Fruit fly (Drosophila melanogaster) whole organism, adult: Measurements from ENCODE around the gene CG4291.
A peak's percentile ranks its signal among the peaks of the same experiment; 100 is the strongest.

Experiments
- CG11617 ChIP-seq: fragments of 200-800 bp; sonication (Bioruptor generic); optimal IDR thresholded peaks from 2 replicates; lab custom pipeline; 2017; ENCODE audit warnings: mild to moderate bottlenecking, missing biosample characterization, missing genetic modification reagents, missing genetic modification characterization
- CG12768 ChIP-seq: fragments of 200-800 bp; sonication (Bioruptor generic); optimal IDR thresholded peaks from 2 replicates; lab custom pipeline; 2017; ENCODE audit warnings: missing biosample characterization, missing genetic modification characterization, mild to moderate bottlenecking, moderate library complexity, missing genetic modification reagents
- CG14711 ChIP-seq: fragments of 200-800 bp; sonication (Bioruptor generic); optimal IDR thresholded peaks from 2 replicates; lab custom pipeline; 2018; ENCODE audit warnings: missing biosample characterization, mild to moderate bottlenecking, missing genetic modification characterization, moderate library complexity
- CG1620 ChIP-seq: fragments of 200-800 bp; sonication (Bioruptor generic); optimal IDR thresholded peaks from 2 replicates; lab custom pipeline; 2016; ENCODE audit warnings: missing biosample characterization, missing genetic modification characterization
- CG33017 ChIP-seq: fragments of 200-800 bp; sonication (Bioruptor generic); optimal IDR thresholded peaks from 2 replicates; lab custom pipeline; 2018; ENCODE audit warnings: missing biosample characterization, mild to moderate bottlenecking, missing genetic modification characterization, moderate library complexity
- CG5204 ChIP-seq: fragments of 200-800 bp; sonication (Bioruptor generic); optimal IDR thresholded peaks from 2 replicates; lab custom pipeline; 2016; ENCODE audit warnings: missing biosample characterization, missing genetic modification characterization
- CG7045 ChIP-seq: fragments of 200-800 bp; sonication (Bioruptor generic); optimal IDR thresholded peaks from 2 replicates; lab custom pipeline; 2017; ENCODE audit warnings: missing biosample characterization, mild to moderate bottlenecking, missing genetic modification characterization
- CG7101 ChIP-seq: fragments of 200-800 bp; sonication (Bioruptor generic); optimal IDR thresholded peaks from 2 replicates; lab custom pipeline; 2018; ENCODE audit warnings: missing biosample characterization, mild to moderate bottlenecking, missing genetic modification characterization, moderate library complexity
- Clk ChIP-seq: fragments of 200-800 bp; sonication (Bioruptor generic); optimal IDR thresholded peaks from 2 replicates; lab custom pipeline; 2017; ENCODE audit warnings: missing biosample characterization, missing genetic modification characterization
- Crg-1 ChIP-seq: fragments of 200-800 bp; sonication (Bioruptor generic); optimal IDR thresholded peaks from 2 replicates; lab custom pipeline; 2016; ENCODE audit warnings: missing biosample characterization, missing genetic modification characterization
- Hr96 ChIP-seq: fragments of 200-800 bp; sonication (Bioruptor generic); optimal IDR thresholded peaks from 2 replicates; lab custom pipeline; 2016; ENCODE audit warnings: missing biosample characterization, missing genetic modification characterization
- Mnt ChIP-seq: fragments of 200-800 bp; sonication (Bioruptor generic); optimal IDR thresholded peaks from 2 replicates; lab custom pipeline; 2016; ENCODE audit warnings: missing biosample characterization, mild to moderate bottlenecking, missing genetic modification characterization
- bab1 ChIP-seq: fragments of 200-800 bp; sonication (Bioruptor generic); optimal IDR thresholded peaks from 3 replicates; lab custom pipeline; 2019; ENCODE audit warnings: missing biosample characterization, mild to moderate bottlenecking, missing genetic modification characterization, moderate library complexity
- cic ChIP-seq: fragments of 200-800 bp; sonication (Bioruptor generic); optimal IDR thresholded peaks from 2 replicates; lab custom pipeline; 2017; ENCODE audit warnings: missing biosample characterization, mild to moderate bottlenecking, missing genetic modification characterization, moderate library complexity
- cnc ChIP-seq, 2 experiments: fragments of >200 bp; optimal IDR thresholded peaks; 2 replicates each; lab custom pipeline; 2017
- kay ChIP-seq: fragments of 200-800 bp; sonication (Bioruptor generic); peaks from one replicate; lab custom pipeline; 2016; ENCODE audit warnings: missing biosample characterization, missing genetic modification characterization, borderline replicate concordance
- ovo ChIP-seq: fragments of 200-800 bp; sonication (Bioruptor generic); optimal IDR thresholded peaks from 2 replicates; lab custom pipeline; 2016; ENCODE audit warnings: missing biosample characterization, missing genetic modification characterization
- pad ChIP-seq: fragments of 200-800 bp; sonication (Bioruptor generic); optimal IDR thresholded peaks from 3 replicates; lab custom pipeline; 2017; ENCODE audit warnings: missing biosample characterization, missing genetic modification characterization, mild to moderate bottlenecking, moderate library complexity, missing genetic modification reagents
- tj ChIP-seq: fragments of 200-800 bp; sonication (Bioruptor generic); optimal IDR thresholded peaks from 3 replicates; lab custom pipeline; 2017; ENCODE audit warnings: missing biosample characterization, mild to moderate bottlenecking, missing genetic modification characterization, moderate library complexity
- toe ChIP-seq: fragments of 200-800 bp; sonication (Bioruptor generic); optimal IDR thresholded peaks from 2 replicates; lab custom pipeline; 2016; ENCODE audit warnings: missing biosample characterization, missing genetic modification characterization

The CG4291 gene

dm6 chr2L:845341-846004, 7.1 kb downstream of the CG4291 start:
- TF ChIP-seq CG7045 (GFP tag; lab: Kevin White, UChicago) (peak; percentile 67), Crg-1 (GFP tag; lab: Kevin White, UChicago) (no peak), cnc (optimal IDR thresholded peaks at IDR 0.05; lab: Kevin White, UChicago) (no peak), CG14711 (tag; lab: Kevin White, UChicago) (peak; percentile 62), Hr96 (GFP tag; lab: Kevin White, UChicago) (peak; percentile 11), cic (GFP tag; lab: Kevin White, UChicago) (no peak), Clk (GFP tag; lab: Kevin White, UChicago) (peak; percentile 11), CG12768 (GFP tag; lab: Kevin White, UChicago) (peak; percentile 33), ovo (peak; percentile 28), CG5204 (GFP tag; lab: Kevin White, UChicago) (peak; percentile 21), toe (peak; percentile 36), Mnt (GFP tag; lab: Kevin White, UChicago) (no peak), bab1 (GFP tag; lab: Kevin White, UChicago) (no peak), CG1620 (GFP tag; lab: Kevin White, UChicago) (no peak), kay (GFP tag; lab: Kevin White, UChicago) (no peak), CG7101 (peak; percentile 58), pad (GFP tag; lab: Kevin White, UChicago) (no peak), CG33017 (tag; lab: Kevin White, UChicago) (peak; percentile 58), tj (GFP tag; lab: Kevin White, UChicago) (no peak), CG11617 (GFP tag; lab: Kevin White, UChicago) (no peak)

dm6 chr2L:843850-844791, 8.4 kb downstream of the CG4291 start:
- TF ChIP-seq Mnt (GFP tag; lab: Kevin White, UChicago) (no peak), CG11617 (GFP tag; lab: Kevin White, UChicago) (peak; percentile 13), CG33017 (tag; lab: Kevin White, UChicago) (peak; percentile 60), CG5204 (GFP tag; lab: Kevin White, UChicago) (no peak), cnc (optimal IDR thresholded peaks at IDR 0.05; lab: Kevin White, UChicago) (no peak), CG14711 (tag; lab: Kevin White, UChicago) (peak; percentile 43), tj (GFP tag; lab: Kevin White, UChicago) (peak; percentile 100), CG7101 (peak; percentile 68), CG7045 (GFP tag; lab: Kevin White, UChicago) (peak; percentile 35), CG12768 (GFP tag; lab: Kevin White, UChicago) (peak; percentile 71), bab1 (GFP tag; lab: Kevin White, UChicago) (peak; percentile 65)

DNA sequence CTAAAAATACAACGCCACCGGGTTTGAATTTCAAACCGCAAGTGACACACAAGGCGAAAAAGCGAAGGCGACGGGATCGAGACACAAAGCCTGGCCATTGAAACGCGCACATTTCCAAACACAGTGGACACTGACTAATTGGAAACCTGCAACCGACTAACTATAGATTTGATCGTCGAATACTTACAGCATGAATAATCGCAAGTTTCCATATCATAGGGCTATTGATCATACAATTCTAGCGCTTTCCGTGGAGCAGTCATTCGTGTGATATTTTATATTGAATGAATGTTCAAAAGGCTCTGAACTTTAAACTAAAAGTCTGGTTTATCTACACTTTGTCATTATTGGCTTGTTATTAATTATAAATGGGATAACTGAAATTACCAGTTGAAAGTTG, 9.2 kb downstream of the CG4291 start:
- TF ChIP-seq CG11617 (GFP tag; lab: Kevin White, UChicago) (peak; percentile 39), Crg-1 (GFP tag; lab: Kevin White, UChicago) (peak; percentile 15), kay (GFP tag; lab: Kevin White, UChicago) (no peak), cnc (optimal IDR thresholded peaks at IDR 0.05; lab: Kevin White, UChicago) (no peak), Mnt (GFP tag; lab: Kevin White, UChicago) (no peak)

- TF ChIP-seq cnc (optimal IDR thresholded peaks at IDR 0.05; lab: Kevin White, UChicago), result no peak
- TF ChIP-seq tj (GFP tag; lab: Kevin White, UChicago), result peak; percentile 57
These were observed 9.7 kb downstream of the CG4291 start for dm6 chr2L:842873-843272.

dm6 chr2L:841708-842107, 10.8 kb downstream of the CG4291 start:
- TF ChIP-seq tj (GFP tag; lab: Kevin White, UChicago), result peak; percentile 98
- peak; percentile 13 for TF ChIP-seq Clk (GFP tag; lab: Kevin White, UChicago)
- TF ChIP-seq CG5204 (GFP tag; lab: Kevin White, UChicago), result no peak
- no peak for TF ChIP-seq cnc (optimal IDR thresholded peaks at IDR 0.05; lab: Kevin White, UChicago)
- TF ChIP-seq CG11617 (GFP tag; lab: Kevin White, UChicago), result peak; percentile 49
- peak; percentile 93 for TF ChIP-seq bab1 (GFP tag; lab: Kevin White, UChicago)
- TF ChIP-seq kay (GFP tag; lab: Kevin White, UChicago), result no peak
- TF ChIP-seq CG14711 (tag; lab: Kevin White, UChicago), result peak; percentile 78
- no peak for TF ChIP-seq Mnt (GFP tag; lab: Kevin White, UChicago)
- peak; percentile 81 for TF ChIP-seq CG12768 (GFP tag; lab: Kevin White, UChicago)
- no peak for TF ChIP-seq ovo
- peak; percentile 72 for TF ChIP-seq CG7101
- no peak for TF ChIP-seq Crg-1 (GFP tag; lab: Kevin White, UChicago)
- TF ChIP-seq CG7045 (GFP tag; lab: Kevin White, UChicago), result peak; percentile 82
- peak; percentile 66 for TF ChIP-seq Hr96 (GFP tag; lab: Kevin White, UChicago)
- TF ChIP-seq cic (GFP tag; lab: Kevin White, UChicago), result no peak
- peak; percentile 54 for TF ChIP-seq CG33017 (tag; lab: Kevin White, UChicago)
- TF ChIP-seq toe, result peak; percentile 18
- peak; percentile 64 for TF ChIP-seq pad (GFP tag; lab: Kevin White, UChicago)
- TF ChIP-seq CG1620 (GFP tag; lab: Kevin White, UChicago), result peak; percentile 50
